Worm (Caenorhabditis elegans) whole organism, L3 larva: ENCODE measurements around the gene col-3.
A peak's percentile ranks its signal among the peaks of the same experiment; 100 is the strongest.

Experiments
- R02D3.7 ChIP-seq: fragments of 150-350 bp; optimal IDR thresholded peaks from 2 replicates; lab custom pipeline; 2014; ENCODE audit warnings: missing biosample characterization, missing genetic modification characterization
- ZK546.5 ChIP-seq: sonication (generic microtip); optimal IDR thresholded peaks from 2 replicates; lab custom pipeline; 2017; ENCODE audit warnings: missing biosample characterization, missing genetic modification characterization
- aly-2 ChIP-seq: fragments of 150-350 bp; optimal IDR thresholded peaks from 2 replicates; lab custom pipeline; 2014; ENCODE audit warnings: missing biosample characterization, missing genetic modification characterization
- ama-1 ChIP-seq: fragments of 150-350 bp; optimal IDR thresholded peaks from 2 replicates; lab custom pipeline; 2018
- ceh-16 ChIP-seq: sonication (generic microtip); optimal IDR thresholded peaks from 2 replicates; lab custom pipeline; 2017; ENCODE audit warnings: missing biosample characterization, missing genetic modification characterization
- ceh-28 ChIP-seq: fragments of 150-350 bp; optimal IDR thresholded peaks from 2 replicates; lab custom pipeline; 2014; ENCODE audit warnings: missing biosample characterization, missing genetic modification reagents, missing genetic modification characterization
- ceh-82 ChIP-seq: fragments of 150-350 bp; optimal IDR thresholded peaks from 2 replicates; lab custom pipeline; 2014; ENCODE audit warnings: missing biosample characterization, missing genetic modification characterization
- daf-12 ChIP-seq: fragments of 150-350 bp; optimal IDR thresholded peaks from 2 replicates; lab custom pipeline; 2014; ENCODE audit warnings: missing biosample characterization, missing genetic modification reagents, missing genetic modification characterization
- egl-27 ChIP-seq: sonication (generic microtip); optimal IDR thresholded peaks from 4 replicates; lab custom pipeline; 2017; ENCODE audit warnings: missing biosample characterization, missing genetic modification reagents, missing genetic modification characterization
- egl-5 ChIP-seq: fragments of 150-350 bp; optimal IDR thresholded peaks from 2 replicates; lab custom pipeline; 2017; ENCODE audit warnings: missing biosample characterization, missing genetic modification reagents, missing genetic modification characterization, inconsistent platforms
- elt-1 ChIP-seq: fragments of 150-350 bp; optimal IDR thresholded peaks from 2 replicates; lab custom pipeline; 2014; ENCODE audit warnings: missing biosample characterization, missing genetic modification characterization
- elt-2 ChIP-seq: sonication (generic microtip); optimal IDR thresholded peaks from 2 replicates; lab custom pipeline; 2016; ENCODE audit warnings: missing genetic modification reagents, mild to moderate bottlenecking, missing genetic modification characterization, missing compliant biosample characterization
- elt-3 ChIP-seq, 3 experiments: fragments of 150-350 bp in 1 of 3; sonication (generic microtip) in 2 of 3; optimal IDR thresholded peaks; 2 replicates in 2 of 3; 4 replicates in 1 of 3; lab custom pipeline; 2014 to 2017; ENCODE audit warnings: missing biosample characterization in 3 of 3, missing genetic modification characterization in 3 of 3
- eor-1 ChIP-seq, 2 experiments: fragments of 150-350 bp; optimal IDR thresholded peaks; 2 replicates each; lab custom pipeline; 2014 to 2018; ENCODE audit warnings: missing biosample characterization in 2 of 2, missing genetic modification characterization in 2 of 2
- fkh-10 ChIP-seq: sonication (generic microtip); optimal IDR thresholded peaks from 2 replicates; lab custom pipeline; 2017; ENCODE audit warnings: missing biosample characterization, missing genetic modification reagents, missing genetic modification characterization
- fkh-2 ChIP-seq: fragments of 150-350 bp; optimal IDR thresholded peaks from 2 replicates; lab custom pipeline; 2014; ENCODE audit warnings: missing biosample characterization, missing genetic modification reagents, missing genetic modification characterization
- hmg-11 ChIP-seq: sonication (generic microtip); optimal IDR thresholded peaks from 2 replicates; lab custom pipeline; 2016; ENCODE audit warnings: missing genetic modification characterization, missing compliant biosample characterization
- jun-1 ChIP-seq: fragments of 150-350 bp; optimal IDR thresholded peaks from 2 replicates; lab custom pipeline; 2014; ENCODE audit warnings: missing biosample characterization, missing genetic modification reagents, missing genetic modification characterization
- lin-39 ChIP-seq: fragments of 150-350 bp; optimal IDR thresholded peaks from 2 replicates; lab custom pipeline; 2018; ENCODE audit warnings: missing biosample characterization, missing genetic modification reagents, missing genetic modification characterization
- lsy-12 ChIP-seq: sonication (generic microtip); optimal IDR thresholded peaks from 2 replicates; lab custom pipeline; 2016; ENCODE audit warnings: mild to moderate bottlenecking, missing genetic modification characterization, missing compliant biosample characterization
- mdl-1 ChIP-seq: fragments of 150-350 bp; optimal IDR thresholded peaks from 2 replicates; lab custom pipeline; 2014; ENCODE audit warnings: missing biosample characterization, missing genetic modification characterization
- mml-1 ChIP-seq: fragments of 150-350 bp; sonication (generic microtip); optimal IDR thresholded peaks from 3 replicates; lab custom pipeline; 2014; ENCODE audit warnings: missing biosample characterization, missing genetic modification characterization
- nfya-1 ChIP-seq: sonication (generic microtip); optimal IDR thresholded peaks from 2 replicates; lab custom pipeline; 2017; ENCODE audit warnings: missing genetic modification characterization, mild to moderate bottlenecking, missing compliant biosample characterization, antibody characterized with exemption, moderate library complexity; ENCODE audit not compliant: insufficient read depth
- nhr-11 ChIP-seq: fragments of 150-350 bp; optimal IDR thresholded peaks from 2 replicates; lab custom pipeline; 2014; ENCODE audit warnings: missing biosample characterization, missing genetic modification characterization
- nhr-12 ChIP-seq: fragments of 150-350 bp; optimal IDR thresholded peaks from 2 replicates; lab custom pipeline; 2014; ENCODE audit warnings: missing biosample characterization, missing genetic modification characterization
- nhr-23 ChIP-seq: fragments of 150-350 bp; optimal IDR thresholded peaks from 2 replicates; lab custom pipeline; 2014; ENCODE audit warnings: missing biosample characterization, missing genetic modification reagents, missing genetic modification characterization
- nhr-28 ChIP-seq: fragments of 150-350 bp; optimal IDR thresholded peaks from 2 replicates; lab custom pipeline; 2014; ENCODE audit warnings: missing biosample characterization, missing genetic modification characterization
- nhr-43 ChIP-seq: sonication (generic microtip); optimal IDR thresholded peaks from 2 replicates; lab custom pipeline; 2016; ENCODE audit warnings: mild to moderate bottlenecking, missing genetic modification characterization, missing compliant biosample characterization; ENCODE audit not compliant: poor library complexity, severe bottlenecking
- nhr-67 ChIP-seq: fragments of 150-350 bp; optimal IDR thresholded peaks from 2 replicates; lab custom pipeline; 2014; ENCODE audit warnings: missing biosample characterization, missing genetic modification characterization
- nhr-77 ChIP-seq: fragments of 150-350 bp; optimal IDR thresholded peaks from 2 replicates; lab custom pipeline; 2014; ENCODE audit warnings: missing biosample characterization, missing genetic modification characterization
- pha-4 ChIP-seq: fragments of 150-350 bp; optimal IDR thresholded peaks from 2 replicates; lab custom pipeline; 2014; ENCODE audit warnings: missing biosample characterization, missing genetic modification reagents, missing genetic modification characterization
- sea-2 ChIP-seq: fragments of 150-350 bp; sonication (generic microtip); optimal IDR thresholded peaks from 4 replicates; lab custom pipeline; 2014; ENCODE audit warnings: missing biosample characterization, missing genetic modification reagents, missing genetic modification characterization
- snpc-4 ChIP-seq: fragments of 150-350 bp; optimal IDR thresholded peaks from 2 replicates; lab custom pipeline; 2014; ENCODE audit warnings: missing biosample characterization, missing genetic modification characterization
- tbx-2 ChIP-seq: sonication (generic microtip); optimal IDR thresholded peaks from 2 replicates; lab custom pipeline; 2016; ENCODE audit warnings: mild to moderate bottlenecking, missing genetic modification characterization, missing compliant biosample characterization
- unc-39 ChIP-seq: sonication (generic microtip); optimal IDR thresholded peaks from 4 replicates; lab custom pipeline; 2017; ENCODE audit warnings: missing biosample characterization, missing genetic modification characterization
- unc-62 ChIP-seq: fragments of 150-350 bp; sonication (generic microtip); optimal IDR thresholded peaks from 4 replicates; lab custom pipeline; 2014; ENCODE audit warnings: missing biosample characterization, missing genetic modification reagents, missing genetic modification characterization
- ztf-11 ChIP-seq: fragments of 150-350 bp; optimal IDR thresholded peaks from 2 replicates; lab custom pipeline; 2014; ENCODE audit warnings: missing biosample characterization, missing genetic modification characterization

col-3 gene

ce11 chrIV:8850807-8851206 lies 26.2 kb downstream of the col-3 start:
- no peak for TF ChIP-seq lin-39 (tag; lab: Kevin White, UChicago)
- no peak for TF ChIP-seq daf-12 (tag; lab: Kevin White, UChicago)
- TF ChIP-seq nhr-23 (tag; lab: Kevin White, UChicago), result no peak
- no peak for TF ChIP-seq unc-39 (tag; lab: Kevin White, UChicago)
- no peak for TF ChIP-seq unc-62 (GFP tag; lab: Kevin White, UChicago)
- TF ChIP-seq nhr-12 (tag; lab: Kevin White, UChicago), result no peak
- no peak for TF ChIP-seq aly-2
- TF ChIP-seq fkh-2 (tag; lab: Kevin White, UChicago), result no peak
- no peak for TF ChIP-seq ceh-82 (tag; lab: Kevin White, UChicago)
- no peak for TF ChIP-seq eor-1 (tag; optimal IDR thresholded peaks at IDR 0.05; lab: Kevin White, UChicago)
- no peak for TF ChIP-seq nfya-1
- no peak for TF ChIP-seq jun-1
- no peak for TF ChIP-seq ceh-28
- TF ChIP-seq ZK546.5 (tag; lab: Kevin White, UChicago), result no peak

- TF ChIP-seq egl-5 (tag; lab: Kevin White, UChicago) (no peak), mml-1 (tag; lab: Kevin White, UChicago) (no peak), lsy-12 (tag; lab: Kevin White, UChicago) (no peak), elt-3 (tag; optimal IDR thresholded peaks at IDR 0.05; lab: Kevin White, UChicago) (no peak), fkh-10 (GFP tag; lab: Kevin White, UChicago) (no peak), snpc-4 (tag; lab: Kevin White, UChicago) (no peak), R02D3.7 (no peak)
Observed at ce11 chrIV:8852194-8852593, 27.6 kb downstream of the col-3 start, which contains the start of gene alp-1. TSS of gene alp-1 (plus strand) at chrIV:8852494.

- TF ChIP-seq sea-2, result no peak
- TF ChIP-seq mdl-1 (tag; lab: Kevin White, UChicago), result no peak
- TF ChIP-seq egl-27 (tag; lab: Kevin White, UChicago), result no peak
- no peak for TF ChIP-seq ztf-11 (tag; lab: Kevin White, UChicago)
- no peak for TF ChIP-seq nhr-67 (tag; lab: Kevin White, UChicago)
- TF ChIP-seq lin-39 (tag; lab: Kevin White, UChicago), result no peak
- no peak for TF ChIP-seq elt-3 (tag; optimal IDR thresholded peaks at IDR 0.05; lab: Kevin White, UChicago)
- TF ChIP-seq nhr-77 (tag; lab: Kevin White, UChicago), result no peak
- TF ChIP-seq elt-1 (tag; lab: Kevin White, UChicago), result no peak
- TF ChIP-seq, all 47 proteins: peak for 0
Observed at ce11 chrIV:8853301-8853700, 28.7 kb downstream of the col-3 start.

ce11 chrIV:8855963-8856362 lies 31.4 kb downstream of the col-3 start, which contains the start of gene T11B7.5:
TSS of gene T11B7.5 (minus strand) at chrIV:8856063.
- TF ChIP-seq nhr-11, result no peak
- TF ChIP-seq nhr-28 (tag; lab: Kevin White, UChicago), result no peak
- no peak for TF ChIP-seq hmg-11 (tag; lab: Kevin White, UChicago)
- no peak for TF ChIP-seq eor-1 (tag; optimal IDR thresholded peaks at IDR 0.05; lab: Kevin White, UChicago)
- no peak for TF ChIP-seq egl-5 (tag; lab: Kevin White, UChicago)

- TF ChIP-seq nhr-23 (tag; lab: Kevin White, UChicago), result peak; percentile 13
- TF ChIP-seq nhr-67 (tag; lab: Kevin White, UChicago), result no peak
Observed at ce11 chrIV:8864672-8865071, 40.1 kb downstream of the col-3 start.

ce11 chrIV:8865343-8865742 lies 40.8 kb downstream of the col-3 start, which contains the start of gene C09G9.1:
TSS of gene C09G9.1 (minus strand) at chrIV:8865485.
- TF ChIP-seq ceh-16 (tag; lab: Kevin White, UChicago) (no peak), egl-27 (tag; lab: Kevin White, UChicago) (no peak), mdl-1 (tag; lab: Kevin White, UChicago) (no peak), nhr-12 (tag; lab: Kevin White, UChicago) (no peak), tbx-2 (tag; lab: Kevin White, UChicago) (no peak), nhr-67 (tag; lab: Kevin White, UChicago) (no peak), elt-2 (tag; lab: Kevin White, UChicago) (peak; percentile 67), nhr-28 (tag; lab: Kevin White, UChicago) (no peak), nhr-43 (no peak), ama-1 (lab: Kevin White, UChicago) (no peak), ceh-82 (tag; lab: Kevin White, UChicago) (no peak), sea-2 (no peak), pha-4 (tag; lab: Kevin White, UChicago) (peak; percentile 44), fkh-2 (tag; lab: Kevin White, UChicago) (no peak), nhr-11 (no peak), snpc-4 (tag; lab: Kevin White, UChicago) (no peak)
- TF ChIP-seq, all 47 proteins: peak for 2
